Worm (Caenorhabditis elegans): ENCODE results near the gene srx-47.

DNA sequence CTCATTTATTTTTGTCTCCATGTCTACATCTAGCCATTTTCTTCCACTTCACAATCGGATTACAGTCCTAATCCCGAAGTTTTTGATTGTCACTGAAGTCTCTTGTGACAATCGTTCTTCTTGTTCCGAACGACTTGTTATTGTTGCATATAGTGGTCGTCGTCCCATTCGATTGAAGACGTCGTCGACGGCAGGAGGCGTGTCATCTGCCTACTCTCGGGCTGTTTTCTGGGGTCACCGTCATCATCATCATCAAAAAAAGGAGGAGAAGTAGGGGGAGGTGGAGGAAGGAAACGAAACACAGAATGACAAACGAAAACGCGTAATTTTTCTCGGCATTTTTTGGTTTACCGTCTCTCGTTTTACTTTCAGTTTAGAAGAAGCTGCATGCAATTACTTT, 44.7 kb upstream of the srx-47 start, which contains the start of gene F44A2.3:
- TF ChIP-seq Y79H2A.3 (GFP tag; conservative IDR thresholded peaks at IDR 0.05) = no peak
- no peak for TF ChIP-seq ama-1 (optimal IDR thresholded peaks at IDR 0.05)
- TF ChIP-seq ama-1 (GFP tag; optimal IDR thresholded peaks at IDR 0.05) = no peak
- no peak for TF ChIP-seq snpc-1.3 (tag; optimal IDR thresholded peaks at IDR 0.05; ENCODE audit: insufficient read depth)
- no peak for TF ChIP-seq hrde-1 (tag; optimal IDR thresholded peaks at IDR 0.05; ENCODE audit: borderline replicate concordance)
- TF ChIP-seq sea-2 (GFP tag; IDR thresholded peaks at IDR 0.05) = no peak
- no peak for TF ChIP-seq repo-1 (tag; optimal IDR thresholded peaks at IDR 0.05)
- no peak for TF ChIP-seq athp-1 (tag; optimal IDR thresholded peaks at IDR 0.05)
- TF ChIP-seq C17E4.6 (GFP tag; IDR thresholded peaks at IDR 0.05) = no peak
- no peak for TF ChIP-seq ztf-6 (GFP tag; IDR thresholded peaks at IDR 0.05)
- TF ChIP-seq pha-4 (tag; optimal IDR thresholded peaks at IDR 0.05) = no peak
- TF ChIP-seq unc-130 (GFP tag; optimal IDR thresholded peaks at IDR 0.05) = no peak

All from whole organism, young adult.